Worm (Caenorhabditis elegans): ENCODE results near the gene fkh-6.

DNA sequence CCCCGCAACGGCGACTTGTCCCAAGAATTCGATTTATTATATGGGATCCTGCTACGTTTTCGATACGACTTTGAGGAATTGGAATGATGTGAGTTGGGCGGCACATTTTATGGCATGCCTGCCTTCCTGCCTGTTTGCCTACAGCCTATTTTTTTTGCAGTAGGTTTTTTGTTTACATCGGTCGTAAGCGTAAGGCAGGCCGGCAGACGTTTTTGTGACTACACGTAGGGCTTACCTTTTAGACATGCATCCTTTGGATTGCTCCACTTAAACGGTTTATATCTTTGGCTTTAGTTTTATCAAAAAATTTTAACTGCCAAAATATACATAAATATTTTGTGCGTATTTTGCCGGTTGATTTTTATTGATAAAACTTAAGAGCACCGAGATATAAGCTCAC, 24.0 kb downstream of the fkh-6 start:
- TF ChIP-seq odd-2 (tag; optimal IDR thresholded peaks at IDR 0.05) (no peak), elt-2 (tag; optimal IDR thresholded peaks at IDR 0.05) (no peak), ceh-45 (GFP tag; IDR thresholded peaks at IDR 0.05) (no peak), tbx-2 (tag; optimal IDR thresholded peaks at IDR 0.05) (no peak), pqm-1 (tag; optimal IDR thresholded peaks at IDR 0.05) (no peak), ceh-2 (tag; optimal IDR thresholded peaks at IDR 0.05) (no peak), sox-4 (tag; optimal IDR thresholded peaks at IDR 0.05) (no peak), rnt-1 (tag; optimal IDR thresholded peaks at IDR 0.05) (no peak), ceh-22 (tag; optimal IDR thresholded peaks at IDR 0.05) (no peak), ama-1 (optimal IDR thresholded peaks at IDR 0.05) (no peak), lim-6 (tag; optimal IDR thresholded peaks at IDR 0.05) (no peak), sox-2 (GFP tag; IDR thresholded peaks at IDR 0.05) (no peak)
